Fruit fly (Drosophila melanogaster) whole organism, embryonic: ENCODE measurements around the gene Sr-CIII.

ENCODE experiments used
- Ada2b ChIP-seq: fragments of 200-800 bp; sonication (Bioruptor generic); IDR thresholded peaks from 2 replicates; pipeline ENCODE4 v1.3.6; 2022; ENCODE audit warnings: missing biosample characterization, missing genetic modification characterization
- CG10321 ChIP-seq: fragments of 200-800 bp; sonication (Bioruptor generic); IDR thresholded peaks from 2 replicates; pipeline ENCODE4 v1.3.6; 2022; ENCODE audit warnings: missing biosample characterization, missing genetic modification characterization
- CG11695 ChIP-seq: fragments of 200-800 bp; sonication (Bioruptor generic); IDR thresholded peaks from 3 replicates; pipeline ENCODE4 v1.3.6; 2022; ENCODE audit warnings: missing biosample characterization, missing genetic modification characterization
- CG12391 ChIP-seq: fragments of 200-800 bp; sonication (Bioruptor generic); optimal IDR thresholded peaks from 3 replicates; lab custom pipeline; 2018; ENCODE audit warnings: missing biosample characterization, mild to moderate bottlenecking, missing genetic modification characterization, moderate library complexity
- CG13296 ChIP-seq: fragments of 200-800 bp; sonication (Bioruptor generic); optimal IDR thresholded peaks from 3 replicates; lab custom pipeline; 2018; ENCODE audit warnings: missing biosample characterization, mild to moderate bottlenecking, missing genetic modification characterization
- CG13775 ChIP-seq: fragments of 200-800 bp; sonication (Bioruptor generic); optimal IDR thresholded peaks from 3 replicates; lab custom pipeline; 2017; ENCODE audit warnings: missing biosample characterization, mild to moderate bottlenecking, missing genetic modification characterization
- CG1529 ChIP-seq: fragments of 200-800 bp; sonication (Bioruptor generic); optimal IDR thresholded peaks from 3 replicates; lab custom pipeline; 2018; ENCODE audit warnings: missing biosample characterization, missing genetic modification characterization
- CG1603 ChIP-seq: fragments of 200-800 bp; sonication (Bioruptor generic); optimal IDR thresholded peaks from 2 replicates; lab custom pipeline; 2019; ENCODE audit warnings: missing biosample characterization, mild to moderate bottlenecking, missing genetic modification characterization, moderate library complexity
- CG16863 ChIP-seq: fragments of 200-800 bp; sonication (Bioruptor generic); optimal IDR thresholded peaks from 3 replicates; lab custom pipeline; 2016; ENCODE audit warnings: missing biosample characterization, missing genetic modification characterization
- CG17186 ChIP-seq: fragments of 200-800 bp; sonication (Bioruptor generic); optimal IDR thresholded peaks from 3 replicates; lab custom pipeline; 2017; ENCODE audit warnings: missing biosample characterization, missing genetic modification reagents, missing genetic modification characterization
- CG17568 ChIP-seq: fragments of 200-800 bp; sonication (Bioruptor generic); optimal IDR thresholded peaks from 2 replicates; lab custom pipeline; 2018; ENCODE audit warnings: missing biosample characterization, mild to moderate bottlenecking, missing genetic modification characterization, moderate library complexity
- CG17829 ChIP-seq: fragments of 200-800 bp; optimal IDR thresholded peaks from 2 replicates; lab custom pipeline; 2019; ENCODE audit warnings: missing biosample characterization, mild to moderate bottlenecking, missing genetic modification characterization, moderate library complexity
- CG17912 ChIP-seq: fragments of 200-800 bp; sonication (Bioruptor generic); optimal IDR thresholded peaks from 2 replicates; lab custom pipeline; 2018; ENCODE audit warnings: missing biosample characterization, mild to moderate bottlenecking, missing genetic modification characterization
- CG2199 ChIP-seq: fragments of 200-800 bp; sonication (Bioruptor generic); IDR thresholded peaks from 3 replicates; pipeline ENCODE4 v1.3.6; 2022; ENCODE audit warnings: missing biosample characterization, missing genetic modification characterization
- CG2875 ChIP-seq: fragments of 200-800 bp; sonication (Bioruptor generic); optimal IDR thresholded peaks from 2 replicates; lab custom pipeline; 2017; ENCODE audit warnings: missing biosample characterization, mild to moderate bottlenecking, missing genetic modification characterization, missing genetic modification reagents
- CG30403 ChIP-seq: fragments of 200-800 bp; sonication (Bioruptor generic); optimal IDR thresholded peaks from 3 replicates; lab custom pipeline; 2016; ENCODE audit warnings: missing biosample characterization, missing genetic modification characterization
- CG32532 ChIP-seq: fragments of 200-800 bp; sonication (Bioruptor generic); IDR thresholded peaks from 2 replicates; pipeline ENCODE4 v1.3.6; 2022; ENCODE audit warnings: missing biosample characterization, missing genetic modification characterization
- CG33557 ChIP-seq: fragments of 200-800 bp; sonication (Bioruptor generic); optimal IDR thresholded peaks from 2 replicates; lab custom pipeline; 2019; ENCODE audit warnings: missing biosample characterization, mild to moderate bottlenecking, missing genetic modification characterization, moderate library complexity
- CG3847 ChIP-seq: fragments of 200-800 bp; sonication (Bioruptor generic); IDR thresholded peaks from 2 replicates; pipeline ENCODE4 v1.3.6; 2022; ENCODE audit warnings: missing biosample characterization, missing genetic modification characterization
- CkIIα-i1 ChIP-seq: fragments of 200-800 bp; sonication (Bioruptor generic); IDR thresholded peaks from 2 replicates; pipeline ENCODE4 v1.3.6; 2022; ENCODE audit warnings: missing biosample characterization, missing genetic modification characterization
- Dfd ChIP-seq, 2 experiments: fragments of >200 bp; optimal IDR thresholded peaks; 2 replicates each; lab custom pipeline; 2017; ENCODE audit warnings: missing biosample characterization in 2 of 2, missing genetic modification characterization in 2 of 2
- Doc2 ChIP-seq: fragments of 200-800 bp; sonication (Bioruptor generic); IDR thresholded peaks from 2 replicates; pipeline ENCODE4 v1.3.6; 2022; ENCODE audit warnings: missing biosample characterization, missing genetic modification characterization
- Dref ChIP-seq: fragments of 200-800 bp; sonication (Bioruptor generic); IDR thresholded peaks from 2 replicates; pipeline ENCODE4 v1.3.6; 2022; ENCODE audit warnings: missing biosample characterization, missing genetic modification characterization
- E2f1 ChIP-seq: fragments of 200-800 bp; sonication (Bioruptor generic); IDR thresholded peaks from 2 replicates; pipeline ENCODE4 v1.3.6; 2022; ENCODE audit warnings: missing biosample characterization, missing genetic modification characterization
- HLH4C ChIP-seq: fragments of 200-800 bp; sonication (Bioruptor generic); IDR thresholded peaks from 3 replicates; pipeline ENCODE4 v1.3.6; 2022; ENCODE audit warnings: missing biosample characterization, missing genetic modification characterization; ENCODE audit not compliant: partially characterized antibody
- HLH54F ChIP-seq: fragments of 200-800 bp; sonication (Bioruptor generic); optimal IDR thresholded peaks from 3 replicates; lab custom pipeline; 2016; ENCODE audit warnings: missing biosample characterization, missing genetic modification characterization
- HLHmδ ChIP-seq: fragments of 200-800 bp; sonication (Bioruptor generic); optimal IDR thresholded peaks from 2 replicates; lab custom pipeline; 2018; ENCODE audit warnings: missing biosample characterization, mild to moderate bottlenecking, missing genetic modification characterization, moderate library complexity
- HmgD ChIP-seq: fragments of 200-800 bp; sonication (Bioruptor generic); optimal IDR thresholded peaks from 3 replicates; lab custom pipeline; 2016; ENCODE audit warnings: missing biosample characterization, missing genetic modification characterization
- Hr78 ChIP-seq, 2 experiments: fragments of 200-800 bp in 1 of 2; fragments of >200 bp in 1 of 2; sonication (Bioruptor generic) in 1 of 2; optimal IDR thresholded peaks; 2 replicates each; lab custom pipeline; 2017 to 2019; ENCODE audit warnings: missing biosample characterization in 2 of 2, missing genetic modification characterization in 2 of 2, mild to moderate bottlenecking in 1 of 2, moderate library complexity in 1 of 2
- Hsf ChIP-seq: fragments of 200-800 bp; sonication (Bioruptor generic); optimal IDR thresholded peaks from 3 replicates; lab custom pipeline; 2016; ENCODE audit warnings: missing biosample characterization, missing genetic modification characterization
- Lim3 ChIP-seq: fragments of 200-800 bp; sonication (Bioruptor generic); IDR thresholded peaks from 2 replicates; pipeline ENCODE4 v1.3.6; 2022; ENCODE audit warnings: missing biosample characterization, missing genetic modification characterization
- MESR4 ChIP-seq: fragments of 200-800 bp; sonication (Bioruptor generic); optimal IDR thresholded peaks from 2 replicates; lab custom pipeline; 2018; ENCODE audit warnings: missing biosample characterization, mild to moderate bottlenecking, missing genetic modification characterization, moderate library complexity
- NFAT ChIP-seq: fragments of 200-800 bp; sonication (Bioruptor generic); IDR thresholded peaks from 2 replicates; pipeline ENCODE4 v1.3.6; 2022; ENCODE audit warnings: missing biosample characterization, missing genetic modification characterization
- NK7.1 ChIP-seq: fragments of 200-800 bp; sonication (Bioruptor generic); optimal IDR thresholded peaks from 3 replicates; lab custom pipeline; 2016; ENCODE audit warnings: missing biosample characterization, missing genetic modification characterization
- Oli ChIP-seq: fragments of 200-800 bp; sonication (Bioruptor generic); optimal IDR thresholded peaks from 2 replicates; lab custom pipeline; 2018; ENCODE audit warnings: missing biosample characterization, mild to moderate bottlenecking, missing genetic modification characterization, moderate library complexity
- Scr ChIP-seq: fragments of 200-800 bp; sonication (Bioruptor generic); IDR thresholded peaks from 2 replicates; pipeline ENCODE4 v1.3.6; 2022; ENCODE audit warnings: missing biosample characterization, missing genetic modification characterization; ENCODE audit not compliant: partially characterized antibody
- Ssrp ChIP-seq: fragments of 200-800 bp; sonication (Bioruptor generic); optimal IDR thresholded peaks from 2 replicates; lab custom pipeline; 2018; ENCODE audit warnings: missing biosample characterization, mild to moderate bottlenecking, missing genetic modification characterization, moderate library complexity
- btn ChIP-seq: fragments of 200-800 bp; sonication (Bioruptor generic); optimal IDR thresholded peaks from 2 replicates; lab custom pipeline; 2016; ENCODE audit warnings: missing biosample characterization, missing genetic modification characterization
- corto ChIP-seq: fragments of 200-800 bp; sonication (Bioruptor generic); optimal IDR thresholded peaks from 2 replicates; lab custom pipeline; 2016; ENCODE audit warnings: missing biosample characterization, mild to moderate bottlenecking, missing genetic modification characterization, moderate library complexity
- fd64A ChIP-seq: fragments of 200-800 bp; sonication (Bioruptor generic); optimal IDR thresholded peaks from 3 replicates; lab custom pipeline; 2018; ENCODE audit warnings: missing biosample characterization, mild to moderate bottlenecking, missing genetic modification characterization
- insv ChIP-seq, 2 experiments: fragments of 200-800 bp; sonication (Bioruptor generic); optimal IDR thresholded peaks; 3 replicates each; lab custom pipeline; 2016 to 2018; ENCODE audit warnings: missing biosample characterization in 2 of 2, missing genetic modification characterization in 2 of 2
- nerfin-1 ChIP-seq: fragments of 200-800 bp; sonication (Bioruptor generic); optimal IDR thresholded peaks from 3 replicates; lab custom pipeline; 2019; ENCODE audit warnings: missing biosample characterization, mild to moderate bottlenecking, missing genetic modification characterization, moderate library complexity
- otp ChIP-seq: fragments of 200-800 bp; sonication (Bioruptor generic); IDR thresholded peaks from 3 replicates; pipeline ENCODE4, ENCODE4 v1.3.6; 2022; ENCODE audit warnings: missing biosample characterization, missing genetic modification characterization
- sd ChIP-seq: fragments of 200-800 bp; sonication (Bioruptor generic); optimal IDR thresholded peaks from 3 replicates; lab custom pipeline; 2018; ENCODE audit warnings: missing biosample characterization, mild to moderate bottlenecking, missing genetic modification characterization, moderate library complexity
- so ChIP-seq: fragments of 200-800 bp; sonication (Bioruptor generic); IDR thresholded peaks from 3 replicates; pipeline ENCODE4 v1.3.6; 2022; ENCODE audit warnings: missing biosample characterization, missing genetic modification characterization
- trh ChIP-seq: fragments of 200-800 bp; sonication (Bioruptor generic); optimal IDR thresholded peaks from 2 replicates; lab custom pipeline; 2016; ENCODE audit warnings: missing biosample characterization, missing genetic modification characterization
- vfl ChIP-seq: fragments of 200-800 bp; sonication (Bioruptor generic); optimal IDR thresholded peaks from 2 replicates; lab custom pipeline; 2016; ENCODE audit warnings: missing biosample characterization, missing genetic modification characterization
- wdn ChIP-seq: fragments of 200-800 bp; sonication (Bioruptor generic); IDR thresholded peaks from 2 replicates; pipeline ENCODE4 v1.3.6; 2022; ENCODE audit warnings: missing biosample characterization, missing genetic modification characterization
- yki ChIP-seq: fragments of >200 bp; optimal IDR thresholded peaks from 3 replicates; lab custom pipeline; 2018
- zfh2 ChIP-seq: fragments of 200-800 bp; sonication (Bioruptor generic); optimal IDR thresholded peaks from 2 replicates; lab custom pipeline; 2016; ENCODE audit warnings: missing biosample characterization, missing genetic modification characterization

The Sr-CIII gene

DNA sequence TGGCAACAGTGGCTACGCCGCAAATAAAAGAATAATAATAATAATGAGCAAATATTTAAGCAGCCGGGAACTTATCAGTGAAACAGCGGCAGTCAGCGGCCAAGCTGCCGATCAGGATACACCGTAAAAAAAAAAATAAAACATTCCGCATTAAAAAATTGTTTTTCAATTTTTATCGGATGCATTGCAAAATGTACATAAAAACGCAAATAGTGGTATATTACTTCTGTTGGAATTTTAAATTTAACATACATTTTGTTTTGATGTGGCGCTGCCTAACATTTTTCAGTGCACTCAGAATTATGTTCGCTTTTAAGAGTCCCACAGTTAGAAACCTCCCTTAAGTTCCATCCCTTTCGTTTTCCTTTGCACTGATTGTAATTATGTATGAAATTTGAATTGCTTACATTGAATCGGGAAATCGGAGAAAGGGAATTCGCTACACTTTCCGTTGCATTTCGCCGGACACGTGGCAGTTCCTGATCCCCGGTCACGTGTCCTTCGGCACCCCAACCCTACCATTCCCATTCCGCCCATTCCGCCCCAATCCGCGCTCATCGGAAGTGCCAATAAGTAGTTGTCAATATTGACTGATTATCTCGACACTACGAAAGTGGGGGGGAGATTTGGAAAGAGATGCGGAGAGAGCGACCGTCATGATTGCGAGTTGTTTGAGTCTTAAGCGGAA, 1.0 kb upstream of the Sr-CIII start (continued):
- peak; percentile 54 for TF ChIP-seq fd64A (GFP tag; lab: Kevin White, UChicago)
- peak; percentile 76 for TF ChIP-seq CG13775 (GFP tag; lab: Kevin White, UChicago)
- peak; percentile 47 for TF ChIP-seq trh (GFP tag; lab: Kevin White, UChicago)
- TF ChIP-seq Ssrp (tag; lab: Kevin White, UChicago) = peak; percentile 84
- peak; percentile 85 for TF ChIP-seq CG33557 (GFP tag; lab: Kevin White, UChicago)
- no peak for TF ChIP-seq HLH4C (GFP tag; lab: Robert Waterston, UW)
- peak; percentile 21; the same call in 1 of the 2 replicates for TF ChIP-seq NFAT
- peak; percentile 1 for TF ChIP-seq MESR4 (GFP tag; lab: Kevin White, UChicago)
- peak; percentile 88 for TF ChIP-seq otp
- peak; percentile 84 for TF ChIP-seq CG11695 (GFP tag; lab: Robert Waterston, UW)
- TF ChIP-seq HmgD = no peak
- peak; percentile 63 for TF ChIP-seq CG16863 (GFP tag; lab: Kevin White, UChicago)
- peak; percentile 67 for TF ChIP-seq HLHmδ (GFP tag; lab: Kevin White, UChicago)
- peak; percentile 56 for TF ChIP-seq vfl (GFP tag; lab: Kevin White, UChicago)
- TF ChIP-seq CG32532 = peak; percentile 69
- peak; percentile 70 for TF ChIP-seq CG13296 (GFP tag; lab: Kevin White, UChicago)
- TF ChIP-seq Hr78 (GFP tag; optimal IDR thresholded peaks at IDR 0.05; lab: Kevin White, UChicago) = peak in 1 of 2 experiments; percentile 40
- peak; percentile 75; the same call in 2 of the 3 replicates for TF ChIP-seq so
- TF ChIP-seq CG17912 (GFP tag; lab: Kevin White, UChicago) = no peak
- 0 out of 2 replicates have a peak, but pooled peaks have one; percentile 33 for TF ChIP-seq wdn
- TF ChIP-seq Ada2b (GFP tag; lab: Robert Waterston, UW) = peak; percentile 83
- peak; percentile 26 for TF ChIP-seq sd (tag; lab: Kevin White, UChicago)
- TF ChIP-seq CG1529 (GFP tag; lab: Kevin White, UChicago) = peak; percentile 71
- TF ChIP-seq CG2875 (GFP tag; lab: Kevin White, UChicago) = peak; percentile 75
- TF ChIP-seq NK7.1 (GFP tag; lab: Kevin White, UChicago) = peak; percentile 42
- peak; percentile 35 for TF ChIP-seq CG17186 (GFP tag; lab: Kevin White, UChicago)
- no peak for TF ChIP-seq corto (GFP tag; lab: Kevin White, UChicago)
- no peak for TF ChIP-seq Dref (GFP tag; lab: Robert Waterston, UW)
- TF ChIP-seq Hsf (GFP tag; lab: Kevin White, UChicago) = peak; percentile 81
- peak; percentile 79 for TF ChIP-seq CG30403 (GFP tag; lab: Kevin White, UChicago)
- peak; percentile 95 for TF ChIP-seq CG2199 (GFP tag; lab: Robert Waterston, UW)
- peak; percentile 85 for TF ChIP-seq CG1603
- peak; percentile 87 for TF ChIP-seq CG17829 (tag; lab: Kevin White, UChicago)
- TF ChIP-seq CG10321 (GFP tag; lab: Robert Waterston, UW) = 0 out of 2 replicates have a peak, but pooled peaks have one; percentile 33
- no peak for TF ChIP-seq zfh2 (GFP tag; lab: Kevin White, UChicago)
- TF ChIP-seq CG3847 (GFP tag; lab: Robert Waterston, UW) = peak; percentile 55; the same call in 1 of the 2 replicates
- peak; percentile 86 for TF ChIP-seq CG12391 (tag; lab: Kevin White, UChicago)
- TF ChIP-seq yki = no peak
- TF ChIP-seq Dfd (GFP tag; optimal IDR thresholded peaks at IDR 0.05; lab: Kevin White, UChicago) = no peak
- peak; percentile 74 for TF ChIP-seq E2f1
- TF ChIP-seq insv (GFP tag; optimal IDR thresholded peaks at IDR 0.05; lab: Kevin White, UChicago) = no peak
- TF ChIP-seq Oli = peak; percentile 75
- TF ChIP-seq CkIIα-i1 (GFP tag; lab: Robert Waterston, UW) = no peak
- TF ChIP-seq CG17568 (GFP tag; lab: Kevin White, UChicago) = peak; percentile 59
- no peak for TF ChIP-seq Scr (GFP tag; lab: Robert Waterston, UW)
- peak; percentile 37 for TF ChIP-seq HLH54F (GFP tag; lab: Kevin White, UChicago)
- TF ChIP-seq btn = peak; percentile 58
- TF ChIP-seq nerfin-1 (tag; lab: Kevin White, UChicago) = peak; percentile 83
- TF ChIP-seq Lim3 (GFP tag; lab: Robert Waterston, UW) = no peak
- TF ChIP-seq Doc2 (GFP tag; lab: Robert Waterston, UW) = no peak
